Worm (Caenorhabditis elegans) whole organism, late embryonic: Measurements from ENCODE around the gene pph-4.2.
A peak's percentile ranks its signal among the peaks of the same experiment; 100 is the strongest.

ENCODE experiments used
- F13H6.1 ChIP-seq: sonication (generic microtip); optimal IDR thresholded peaks from 2 replicates; lab custom pipeline; 2016; ENCODE audit warnings: missing genetic modification characterization, missing compliant biosample characterization
- ama-1 ChIP-seq: fragments of 150-350 bp; optimal IDR thresholded peaks from 2 replicates; lab custom pipeline; 2014
- hlh-15 ChIP-seq: sonication (generic microtip); optimal IDR thresholded peaks from 2 replicates; lab custom pipeline; 2016; ENCODE audit warnings: missing genetic modification characterization, missing compliant biosample characterization
- hlh-30 ChIP-seq: sonication (generic microtip); optimal IDR thresholded peaks from 2 replicates; lab custom pipeline; 2017; ENCODE audit warnings: antibody characterized with exemption, missing genetic modification characterization, missing compliant biosample characterization; ENCODE audit not compliant: insufficient read depth
- hlh-6 ChIP-seq: sonication (generic microtip); optimal IDR thresholded peaks from 2 replicates; lab custom pipeline; 2016; ENCODE audit warnings: missing genotype, missing genetic modification characterization, missing compliant biosample characterization
- lin-11 ChIP-seq: fragments of 200-800 bp; sonication (Bioruptor generic); optimal IDR thresholded peaks from 2 replicates; lab custom pipeline; 2018; ENCODE audit warnings: mild to moderate bottlenecking, missing genetic modification characterization, missing compliant biosample characterization
- nhr-11 ChIP-seq: fragments of 150-350 bp; optimal IDR thresholded peaks from 2 replicates; lab custom pipeline; 2014; ENCODE audit warnings: missing biosample characterization, missing genetic modification characterization
- pag-3 ChIP-seq: sonication (generic microtip); optimal IDR thresholded peaks from 2 replicates; lab custom pipeline; 2016; ENCODE audit warnings: missing compliant biosample characterization, missing genetic modification characterization, borderline replicate concordance
- pat-9 ChIP-seq: fragments of 200-800 bp; sonication (Bioruptor generic); optimal IDR thresholded peaks from 2 replicates; lab custom pipeline; 2018; ENCODE audit warnings: mild to moderate bottlenecking, missing genetic modification characterization, moderate library complexity, missing compliant biosample characterization
- pqm-1 ChIP-seq: sonication (generic microtip); optimal IDR thresholded peaks from 2 replicates; lab custom pipeline; 2016; ENCODE audit warnings: missing genetic modification characterization, missing compliant biosample characterization
- pros-1 ChIP-seq: fragments of 150-350 bp; optimal IDR thresholded peaks from 2 replicates; lab custom pipeline; 2014; ENCODE audit warnings: missing biosample characterization, missing genetic modification reagents, missing genetic modification characterization
- syd-9 ChIP-seq: sonication (generic microtip); optimal IDR thresholded peaks from 2 replicates; lab custom pipeline; 2016; ENCODE audit warnings: mild to moderate bottlenecking, missing genetic modification characterization, moderate library complexity, missing compliant biosample characterization
- unc-3 ChIP-seq, 2 experiments: fragments of 200-800 bp in 1 of 2; sonication (Bioruptor generic) in 1 of 2; sonication (generic microtip) in 1 of 2; conservative IDR thresholded peaks in 1 of 2; optimal IDR thresholded peaks in 1 of 2; 2 replicates each; pipeline versions ENCODE4 v1.3.6 to Lab custom; 2016 to 2022; ENCODE audit warnings: missing compliant biosample characterization in 2 of 2, missing genetic modification characterization in 2 of 2, missing genetic modification reagents in 1 of 2

DNA sequence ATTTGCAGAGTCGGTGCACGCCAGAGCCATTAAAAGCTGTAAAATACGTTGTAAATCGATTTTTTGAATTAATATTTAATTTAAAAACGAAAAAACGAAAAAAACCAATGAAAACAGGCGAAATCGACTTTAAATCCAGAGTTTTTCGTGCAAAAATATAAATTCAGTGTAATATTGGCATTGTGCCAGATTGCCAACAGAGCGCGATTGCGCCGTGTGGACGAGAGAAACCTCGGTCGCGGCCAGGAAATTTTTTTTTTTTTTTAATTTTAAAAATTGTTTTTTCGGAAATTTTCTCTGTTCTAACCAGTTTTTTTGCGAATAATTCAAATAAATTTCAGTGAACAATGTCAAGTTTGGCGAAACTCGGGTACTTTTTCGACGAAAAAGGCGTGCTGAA lies 25.7 kb downstream of the pph-4.2 start, which contains the start of the genes pph-4.1 and Y75B8A.31:
- TF ChIP-seq ama-1 (lab: Kevin White, UChicago) (no peak), pat-9 (tag; lab: Kevin White, UChicago) (peak; percentile 72), F13H6.1 (tag; lab: Kevin White, UChicago) (peak; percentile 32), hlh-15 (tag; lab: Kevin White, UChicago) (no peak), nhr-11 (no peak), pros-1 (no peak), pqm-1 (peak; percentile 54), hlh-30 (tag; lab: Kevin White, UChicago) (no peak), syd-9 (tag; lab: Kevin White, UChicago) (peak; percentile 34), pag-3 (tag; lab: Kevin White, UChicago) (no peak), unc-3 (GFP tag; conservative IDR thresholded peaks at IDR 0.05; lab: Robert Waterston, UW) (peak; percentile 35; the same call in 1 of the 2 replicates), unc-3 (tag; optimal IDR thresholded peaks at IDR 0.05; lab: Kevin White, UChicago) (peak; percentile 49), hlh-6 (tag; lab: Kevin White, UChicago) (no peak), lin-11 (peak; percentile 8)
